Fruit fly (Drosophila melanogaster): ENCODE data around the gene CG7889.

DNA sequence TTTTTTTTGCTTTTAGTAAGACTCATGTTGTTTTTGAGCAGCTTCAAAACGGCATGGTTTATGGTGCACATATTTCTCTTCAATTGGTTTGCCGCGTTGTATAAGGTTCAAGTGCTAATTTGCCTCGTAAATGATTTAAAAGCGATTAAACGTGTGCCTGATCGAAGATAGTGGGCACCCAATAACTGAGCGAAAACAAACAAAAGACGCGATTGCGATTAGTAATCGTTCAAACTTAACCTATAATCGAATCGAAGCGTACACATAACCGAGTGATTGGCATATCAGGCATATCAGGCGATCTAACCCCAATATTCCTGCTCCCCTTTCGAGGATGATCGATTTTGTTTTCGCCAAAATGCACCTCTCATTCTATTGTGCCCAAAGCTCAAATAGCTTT is 50.6 kb downstream of the CG7889 start:
- TF ChIP-seq br (GFP tag; optimal IDR thresholded peaks at IDR 0.05) (no peak), pan (optimal IDR thresholded peaks at IDR 0.05) (no peak), Vsx2 (GFP tag; optimal IDR thresholded peaks at IDR 0.05; ENCODE audit: partially characterized antibody) (peak; percentile 71), CG32264 (GFP tag; optimal IDR thresholded peaks at IDR 0.05) (no peak), CG9705 (GFP tag; optimal IDR thresholded peaks at IDR 0.05) (no peak), GATAd (GFP tag; optimal IDR thresholded peaks at IDR 0.05) (no peak), h (GFP tag; optimal IDR thresholded peaks at IDR 0.05) (peak; percentile 18), Dif (GFP tag; optimal IDR thresholded peaks at IDR 0.05; ENCODE audit: partially characterized antibody) (no peak), fru (GFP tag; optimal IDR thresholded peaks at IDR 0.05) (no peak)
